Worm (Caenorhabditis elegans) whole organism, L1 larva: ENCODE measurements around the gene aptf-4.

Source experiments
- grh-1 ChIP-seq: fragments of 200-800 bp; sonication (Bioruptor generic); IDR thresholded peaks from 2 replicates; pipeline ENCODE4 v1.3.6; 2022; ENCODE audit warnings: missing genetic modification reagents, missing genetic modification characterization, missing compliant biosample characterization
- nhr-90 ChIP-seq: sonication (generic microtip); optimal IDR thresholded peaks from 2 replicates; lab custom pipeline; 2016; ENCODE audit warnings: mild to moderate bottlenecking, missing genetic modification characterization, missing compliant biosample characterization; ENCODE audit not compliant: poor library complexity
- rnt-1 ChIP-seq: sonication (generic microtip); optimal IDR thresholded peaks from 2 replicates; lab custom pipeline; 2016; ENCODE audit warnings: mild to moderate bottlenecking, missing genetic modification characterization, moderate library complexity, missing compliant biosample characterization
- ztf-4 ChIP-seq: fragments of 150-350 bp; optimal IDR thresholded peaks from 2 replicates; lab custom pipeline; 2014; ENCODE audit warnings: missing biosample characterization, missing genetic modification characterization

DNA sequence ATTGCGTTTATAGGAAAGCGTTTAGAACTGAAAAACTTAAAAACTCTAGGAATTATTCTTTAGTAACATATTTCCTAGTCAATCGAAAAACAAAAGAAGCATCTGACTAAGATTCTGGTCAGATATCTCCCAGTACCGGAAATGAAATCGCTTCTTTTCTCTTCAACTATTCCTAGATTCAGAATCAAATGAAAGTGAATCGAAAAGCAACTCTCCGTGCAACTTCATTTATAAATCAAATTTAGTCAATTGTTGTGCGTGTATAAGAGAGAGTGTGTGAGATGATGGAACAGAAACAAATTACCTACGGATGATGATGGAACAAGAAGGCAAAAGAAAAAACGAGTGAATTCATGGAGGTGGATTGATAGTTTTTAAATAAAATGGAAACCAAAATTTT lies 31.6 kb upstream of the aptf-4 start:
- TF ChIP-seq rnt-1 (tag; lab: Kevin White, UChicago) (no peak), grh-1 (no peak), nhr-90 (no peak), ztf-4 (tag; lab: Kevin White, UChicago) (no peak)
